Worm (Caenorhabditis elegans) whole organism, L2 larva: ENCODE results near the gene klp-17.

Experiments
- C34F6.9 ChIP-seq: fragments of 150-350 bp; optimal IDR thresholded peaks from 2 replicates; lab custom pipeline; 2014; ENCODE audit warnings: missing biosample characterization, missing genetic modification characterization
- F13H6.1 ChIP-seq: sonication (generic microtip); optimal IDR thresholded peaks from 2 replicates; lab custom pipeline; 2016; ENCODE audit warnings: missing genetic modification characterization, missing compliant biosample characterization
- Y55F3AM.14 ChIP-seq: fragments of 200-800 bp; sonication (Bioruptor generic); optimal IDR thresholded peaks from 2 replicates; lab custom pipeline; 2018; ENCODE audit warnings: mild to moderate bottlenecking, missing genetic modification characterization, missing compliant biosample characterization
- ZK546.5 ChIP-seq: sonication (generic microtip); optimal IDR thresholded peaks from 2 replicates; lab custom pipeline; 2017; ENCODE audit warnings: missing biosample characterization, missing genetic modification characterization
- alr-1 ChIP-seq: fragments of 150-350 bp; optimal IDR thresholded peaks from 2 replicates; lab custom pipeline; 2014; ENCODE audit warnings: missing biosample characterization, missing genetic modification characterization
- aly-2 ChIP-seq: fragments of 150-350 bp; optimal IDR thresholded peaks from 2 replicates; lab custom pipeline; 2014; ENCODE audit warnings: missing biosample characterization, missing genetic modification characterization
- ama-1 ChIP-seq: fragments of 150-350 bp; optimal IDR thresholded peaks from 2 replicates; lab custom pipeline; 2018; ENCODE audit warnings: inconsistent platforms
- blmp-1 ChIP-seq: sonication (generic microtip); optimal IDR thresholded peaks from 2 replicates; lab custom pipeline; 2017; ENCODE audit warnings: missing genetic modification characterization, mild to moderate bottlenecking, missing compliant biosample characterization, antibody characterized with exemption, moderate library complexity; ENCODE audit not compliant: insufficient read depth
- ceh-16 ChIP-seq: fragments of 150-350 bp; optimal IDR thresholded peaks from 2 replicates; lab custom pipeline; 2014; ENCODE audit warnings: missing biosample characterization, missing genetic modification characterization
- ceh-82 ChIP-seq: fragments of 150-350 bp; optimal IDR thresholded peaks from 2 replicates; lab custom pipeline; 2014; ENCODE audit warnings: missing biosample characterization, missing genetic modification characterization
- dmd-4 ChIP-seq: sonication (generic microtip); optimal IDR thresholded peaks from 2 replicates; lab custom pipeline; 2017; ENCODE audit warnings: missing biosample characterization, missing genetic modification characterization
- egl-27 ChIP-seq: sonication (generic microtip); optimal IDR thresholded peaks from 3 replicates; lab custom pipeline; 2017; ENCODE audit warnings: missing biosample characterization, missing genetic modification reagents, missing genetic modification characterization
- elt-3 ChIP-seq: sonication (generic microtip); optimal IDR thresholded peaks from 2 replicates; lab custom pipeline; 2017; ENCODE audit warnings: missing biosample characterization, missing genetic modification characterization
- fos-1 ChIP-seq: fragments of 150-350 bp; optimal IDR thresholded peaks from 2 replicates; lab custom pipeline; 2014; ENCODE audit warnings: missing biosample characterization, missing genetic modification characterization
- lin-11 ChIP-seq: fragments of 150-350 bp; sonication (generic microtip); optimal IDR thresholded peaks from 2 replicates; lab custom pipeline; 2014; ENCODE audit warnings: missing biosample characterization, missing genetic modification characterization, inconsistent platforms, mixed read lengths
- lin-39 ChIP-seq: fragments of 150-350 bp; optimal IDR thresholded peaks from 2 replicates; lab custom pipeline; 2014; ENCODE audit warnings: missing biosample characterization, missing genetic modification reagents, missing genetic modification characterization
- lsy-2 ChIP-seq, 2 experiments: fragments of 150-350 bp in 1 of 2; sonication (generic microtip) in 1 of 2; optimal IDR thresholded peaks; 2 replicates each; lab custom pipeline; 2014 to 2017; ENCODE audit warnings: missing biosample characterization in 2 of 2, missing genetic modification characterization in 2 of 2
- mbf-1 ChIP-seq: sonication (generic microtip); optimal IDR thresholded peaks from 2 replicates; lab custom pipeline; 2017; ENCODE audit warnings: missing biosample characterization, missing genetic modification characterization
- mdl-1 ChIP-seq, 2 experiments: fragments of 150-350 bp in 1 of 2; sonication (generic microtip) in 1 of 2; optimal IDR thresholded peaks; 2 replicates each; lab custom pipeline; 2017; ENCODE audit warnings: missing biosample characterization in 2 of 2, missing genetic modification characterization in 2 of 2
- nhr-10 ChIP-seq: sonication (generic microtip); optimal IDR thresholded peaks from 2 replicates; lab custom pipeline; 2017; ENCODE audit warnings: missing biosample characterization, missing genetic modification characterization
- nhr-11 ChIP-seq: fragments of 150-350 bp; optimal IDR thresholded peaks from 2 replicates; lab custom pipeline; 2014; ENCODE audit warnings: missing biosample characterization, missing genetic modification characterization
- nhr-12 ChIP-seq: fragments of 150-350 bp; optimal IDR thresholded peaks from 2 replicates; lab custom pipeline; 2014; ENCODE audit warnings: missing biosample characterization, missing genetic modification characterization
- nhr-21 ChIP-seq: fragments of 150-350 bp; optimal IDR thresholded peaks from 2 replicates; lab custom pipeline; 2014; ENCODE audit warnings: missing biosample characterization, missing genetic modification characterization
- nhr-23 ChIP-seq: fragments of 150-350 bp; optimal IDR thresholded peaks from 2 replicates; lab custom pipeline; 2014; ENCODE audit warnings: missing biosample characterization, missing genetic modification reagents, missing genetic modification characterization
- nhr-237 ChIP-seq: fragments of 150-350 bp; optimal IDR thresholded peaks from 2 replicates; lab custom pipeline; 2014; ENCODE audit warnings: missing biosample characterization, missing genetic modification characterization
- nhr-25 ChIP-seq: fragments of 150-350 bp; sonication (generic microtip); optimal IDR thresholded peaks from 3 replicates; lab custom pipeline; 2014; ENCODE audit warnings: missing biosample characterization, missing genetic modification characterization
- nhr-77 ChIP-seq: fragments of 150-350 bp; optimal IDR thresholded peaks from 2 replicates; lab custom pipeline; 2014; ENCODE audit warnings: missing biosample characterization, missing genetic modification characterization
- peb-1 ChIP-seq: fragments of 150-350 bp; optimal IDR thresholded peaks from 2 replicates; lab custom pipeline; 2014; ENCODE audit warnings: missing biosample characterization, missing genetic modification characterization
- skn-1 ChIP-seq: sonication (generic microtip); optimal IDR thresholded peaks from 2 replicates; lab custom pipeline; 2017; ENCODE audit warnings: missing biosample characterization, missing genetic modification characterization
- sma-9 ChIP-seq, 2 experiments: fragments of 150-350 bp in 1 of 2; sonication (generic microtip) in 1 of 2; optimal IDR thresholded peaks; 2 replicates each; lab custom pipeline; 2014 to 2016; ENCODE audit warnings: missing genetic modification characterization in 2 of 2, mild to moderate bottlenecking in 1 of 2, missing biosample characterization in 1 of 2, missing compliant biosample characterization in 1 of 2, missing genetic modification reagents in 1 of 2, moderate library complexity in 1 of 2
- snpc-4 ChIP-seq: fragments of 150-350 bp; optimal IDR thresholded peaks from 2 replicates; lab custom pipeline; 2014; ENCODE audit warnings: missing biosample characterization, missing genetic modification characterization
- unc-39 ChIP-seq: fragments of 150-350 bp; optimal IDR thresholded peaks from 2 replicates; lab custom pipeline; 2014; ENCODE audit warnings: missing biosample characterization, missing genetic modification characterization
- unc-62 ChIP-seq: fragments of 150-350 bp; optimal IDR thresholded peaks from 2 replicates; lab custom pipeline; 2014; ENCODE audit warnings: missing biosample characterization, missing genetic modification reagents, missing genetic modification characterization
- zag-1 ChIP-seq: fragments of 150-350 bp; optimal IDR thresholded peaks from 2 replicates; lab custom pipeline; 2014; ENCODE audit warnings: missing biosample characterization, missing genetic modification characterization
- ztf-1 ChIP-seq: fragments of 200-800 bp; sonication (Bioruptor generic); conservative IDR thresholded peaks from 2 replicates; pipeline ENCODE4 v1.3.6; 2022; ENCODE audit warnings: missing genetic modification characterization, missing compliant biosample characterization
- ztf-11 ChIP-seq: sonication (generic microtip); optimal IDR thresholded peaks from 2 replicates; lab custom pipeline; 2017; ENCODE audit warnings: missing biosample characterization, missing genetic modification characterization

The klp-17 gene

DNA sequence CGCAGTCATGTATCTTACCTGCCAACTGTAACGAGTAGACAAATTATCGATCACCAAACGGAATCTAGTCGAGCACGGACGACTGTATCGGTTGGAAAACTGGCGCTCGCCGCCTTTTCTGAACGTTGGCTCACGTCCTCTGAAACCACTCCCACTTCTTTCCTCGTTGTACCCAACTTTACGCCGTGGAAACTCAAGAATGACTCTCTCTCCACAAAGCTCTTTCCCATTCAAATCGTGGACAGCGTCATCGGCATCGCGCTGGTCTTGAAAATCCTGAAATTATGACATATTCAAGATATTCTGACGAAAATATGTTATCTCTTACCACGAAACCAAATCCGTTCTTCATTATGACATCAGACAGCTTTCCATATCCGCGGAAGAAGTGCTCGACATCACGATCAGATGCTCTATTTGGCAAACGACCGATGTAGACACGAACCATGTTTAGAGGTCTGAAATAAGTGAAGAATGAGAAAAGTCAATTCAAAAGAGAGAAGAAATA lies 14.9 kb downstream of the klp-17 start, which contains the start of gene rsp-2:
rsp-2 (minus strand) TSS at position 458 of the 508 bp plus-strand sequence.
- TF ChIP-seq nhr-77 (tag; lab: Kevin White, UChicago) (no peak), lin-39 (tag; lab: Kevin White, UChicago) (no peak), nhr-12 (tag; lab: Kevin White, UChicago) (no peak), zag-1 (tag; lab: Kevin White, UChicago) (no peak), ZK546.5 (no peak), nhr-237 (tag; lab: Kevin White, UChicago) (no peak), C34F6.9 (no peak), nhr-23 (no peak), sma-9 (GFP tag; optimal IDR thresholded peaks at IDR 0.05; lab: Kevin White, UChicago) (no peak), sma-9 (tag; optimal IDR thresholded peaks at IDR 0.05; lab: Kevin White, UChicago) (no peak), alr-1 (tag; lab: Kevin White, UChicago) (no peak), snpc-4 (tag; lab: Kevin White, UChicago) (no peak), ceh-82 (tag; lab: Kevin White, UChicago) (no peak), mdl-1 (tag; optimal IDR thresholded peaks at IDR 0.05; lab: Kevin White, UChicago) (no peak), nhr-25 (tag; lab: Kevin White, UChicago) (no peak), aly-2 (no peak), ztf-1 (GFP tag; lab: Robert Waterston, UW) (no peak), nhr-10 (no peak)

DNA sequence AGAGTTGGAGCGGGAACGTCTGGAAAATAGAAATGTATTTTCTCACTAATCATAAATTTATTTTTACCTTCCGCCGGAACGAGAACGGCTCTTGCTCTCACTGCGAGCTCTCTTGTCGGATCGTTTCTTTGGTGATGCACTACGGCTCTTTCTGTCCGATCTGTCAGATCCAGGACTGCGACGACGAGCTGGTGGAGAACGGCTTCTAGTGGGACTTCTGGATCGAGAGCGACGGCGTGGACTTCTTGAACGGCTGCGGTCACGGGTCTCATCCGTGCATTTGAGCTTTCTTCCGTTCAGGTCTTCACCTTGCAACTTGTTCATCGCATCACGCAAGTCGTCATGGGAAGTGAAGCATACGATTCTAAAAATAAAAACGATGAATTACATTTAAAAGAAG lies 15.7 kb downstream of the klp-17 start:
- TF ChIP-seq snpc-4 (tag; lab: Kevin White, UChicago) (no peak), unc-62 (no peak), nhr-77 (tag; lab: Kevin White, UChicago) (no peak), fos-1 (tag; lab: Kevin White, UChicago) (no peak), nhr-21 (tag; lab: Kevin White, UChicago) (no peak), sma-9 (GFP tag; optimal IDR thresholded peaks at IDR 0.05; lab: Kevin White, UChicago) (no peak), sma-9 (tag; optimal IDR thresholded peaks at IDR 0.05; lab: Kevin White, UChicago) (no peak), elt-3 (no peak), mdl-1 (tag; optimal IDR thresholded peaks at IDR 0.05; lab: Kevin White, UChicago) (no peak), zag-1 (tag; lab: Kevin White, UChicago) (no peak), ceh-16 (no peak)

DNA sequence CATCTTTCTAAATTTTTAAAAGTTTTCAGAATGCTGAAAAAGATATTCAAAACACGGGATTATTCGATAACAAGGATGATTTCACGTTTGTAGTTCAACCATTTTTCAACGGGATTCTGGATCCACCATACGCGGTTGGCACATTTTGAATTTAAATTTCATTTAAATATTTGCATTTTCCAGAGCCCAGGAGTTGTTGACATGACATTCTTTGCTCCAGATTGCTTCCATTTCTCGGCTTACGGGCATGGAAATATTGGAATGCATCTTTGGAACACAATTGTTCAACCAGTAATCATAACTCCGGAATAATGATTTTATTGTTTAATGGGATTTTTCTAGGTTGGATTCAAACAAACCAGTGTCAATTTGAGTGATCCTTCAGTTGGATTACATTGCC lies 16.6 kb downstream of the klp-17 start:
- TF ChIP-seq blmp-1 = no peak
- no peak for TF ChIP-seq nhr-237 (tag; lab: Kevin White, UChicago)

DNA sequence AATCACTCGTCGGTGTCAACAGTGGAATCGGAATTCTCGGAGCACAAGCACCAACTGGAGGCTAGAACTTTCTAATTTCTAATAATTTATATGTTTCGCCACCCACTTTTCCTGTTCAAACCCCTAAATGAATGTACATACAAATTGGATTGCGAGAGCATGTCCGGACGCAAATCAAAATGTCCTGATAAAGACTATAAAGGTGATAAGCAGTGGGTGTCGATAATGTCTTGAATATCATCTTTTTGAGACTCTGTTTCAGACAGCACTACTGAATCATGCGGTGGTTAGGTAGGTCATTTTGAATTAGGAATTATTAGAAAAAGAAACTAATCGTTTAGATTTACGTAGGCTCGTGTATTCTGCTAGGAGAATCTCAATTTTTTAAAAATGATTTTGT lies 18.7 kb downstream of the klp-17 start, which contains the start of gene W02B12.1:
W02B12.1 (plus strand) TSS at position 269 of the 400 bp plus-strand sequence.
- TF ChIP-seq nhr-12 (tag; lab: Kevin White, UChicago) = no peak
- no peak for TF ChIP-seq peb-1 (tag; lab: Kevin White, UChicago)
- peak; percentile 50 for TF ChIP-seq skn-1 (tag; lab: Kevin White, UChicago)
- TF ChIP-seq fos-1 (tag; lab: Kevin White, UChicago) = peak; percentile 79
- no peak for TF ChIP-seq ztf-11

DNA sequence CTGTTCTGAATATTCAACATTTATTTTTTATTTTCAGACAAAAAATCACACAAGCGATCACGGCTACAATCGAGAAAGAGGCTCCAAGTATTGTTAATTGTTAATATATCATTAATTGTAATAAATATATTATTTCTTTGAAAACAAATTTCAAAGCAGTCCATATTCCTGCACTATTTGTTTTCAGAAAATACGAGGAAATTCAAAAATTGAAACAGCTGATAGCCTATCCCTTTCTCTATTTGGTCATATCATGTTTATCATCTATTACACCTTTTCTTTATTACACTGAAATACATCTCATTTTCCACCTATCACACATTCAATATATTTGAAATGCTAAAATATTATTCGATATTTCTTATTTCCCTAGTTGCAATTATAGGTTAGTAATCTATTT lies 22.5 kb downstream of the klp-17 start, which contains the start of gene W02B12.13:
W02B12.13 (plus strand) TSS at position 301 of the 400 bp plus-strand sequence.
- TF ChIP-seq Y55F3AM.14 (no peak), mbf-1 (tag; lab: Kevin White, UChicago) (no peak), nhr-11 (tag; lab: Kevin White, UChicago) (no peak), nhr-23 (no peak), egl-27 (no peak), peb-1 (tag; lab: Kevin White, UChicago) (no peak), lin-11 (tag; lab: Kevin White, UChicago) (no peak), aly-2 (no peak), nhr-10 (no peak), F13H6.1 (tag; lab: Kevin White, UChicago) (no peak), unc-62 (no peak), dmd-4 (tag; lab: Kevin White, UChicago) (no peak), elt-3 (no peak), ZK546.5 (no peak), fos-1 (tag; lab: Kevin White, UChicago) (no peak), ama-1 (lab: Kevin White, UChicago) (no peak), sma-9 (GFP tag; optimal IDR thresholded peaks at IDR 0.05; lab: Kevin White, UChicago) (no peak), sma-9 (tag; optimal IDR thresholded peaks at IDR 0.05; lab: Kevin White, UChicago) (no peak), unc-39 (no peak), lsy-2 (tag; optimal IDR thresholded peaks at IDR 0.05; lab: Kevin White, UChicago) (no peak)
